Worm (Caenorhabditis elegans): ENCODE measurements around the gene mans-2.

Gene mans-2

DNA sequence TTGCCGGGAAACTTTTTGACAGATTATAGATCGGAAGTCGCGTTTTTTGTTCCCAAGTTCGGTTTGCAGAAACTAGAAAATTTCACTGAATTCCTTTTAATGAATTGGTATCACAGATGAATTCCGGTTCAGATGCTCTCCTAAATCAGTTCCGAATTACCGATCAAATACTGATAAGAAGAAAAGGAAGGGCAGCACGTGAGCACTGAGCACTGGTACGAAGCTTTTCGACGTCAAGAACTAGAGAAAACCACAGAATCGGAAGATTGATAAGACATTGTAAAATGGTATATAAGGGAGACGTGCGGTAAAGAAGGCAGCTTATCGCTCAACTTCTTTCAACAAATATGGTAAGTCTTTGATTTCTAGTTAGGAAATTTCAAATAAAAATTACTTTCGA is 10.1 kb downstream of the mans-2 start, which contains the start of gene cpr-1 (continued):
- no peak for TF ChIP-seq pbrm-1 (GFP tag; IDR thresholded peaks at IDR 0.05)
- no peak for TF ChIP-seq K11D2.4 (GFP tag; IDR thresholded peaks at IDR 0.05)
- TF ChIP-seq him-1 (tag; optimal IDR thresholded peaks at IDR 0.05), result no peak
- TF ChIP-seq madf-3 (GFP tag; IDR thresholded peaks at IDR 0.05), result no peak
- no peak for TF ChIP-seq madf-10 (tag; optimal IDR thresholded peaks at IDR 0.05)
- no peak for TF ChIP-seq C06A6.2 (GFP tag; conservative IDR thresholded peaks at IDR 0.05)
- no peak for TF ChIP-seq sea-2 (GFP tag; IDR thresholded peaks at IDR 0.05)

ce11 chrV:11964723-11965122 is 20.6 kb downstream of the mans-2 start, which contains the start of gene F58H1.7:
Gene F58H1.7 (minus strand): TSS chrV:11964823.
- TF ChIP-seq sea-2 (GFP tag; IDR thresholded peaks at IDR 0.05) (no peak), Y56A3A.18 (GFP tag; IDR thresholded peaks at IDR 0.05) (no peak), Y67H2A.10 (GFP tag; conservative IDR thresholded peaks at IDR 0.05) (no peak), snpc-4 (GFP tag; optimal IDR thresholded peaks at IDR 0.05) (no peak), snpc-4 (tag; optimal IDR thresholded peaks at IDR 0.05) (no peak), ztf-6 (GFP tag; IDR thresholded peaks at IDR 0.05) (no peak), snpc-1.1 (tag; optimal IDR thresholded peaks at IDR 0.05; ENCODE audit: insufficient read depth) (no peak), let-526 (GFP tag; IDR thresholded peaks at IDR 0.05) (no peak), ztf-26 (tag; optimal IDR thresholded peaks at IDR 0.05) (no peak), Y53G8AR.9 (GFP tag; conservative IDR thresholded peaks at IDR 0.05) (no peak), let-607 (tag; optimal IDR thresholded peaks at IDR 0.05) (no peak), ZK185.1 (tag; optimal IDR thresholded peaks at IDR 0.05; ENCODE audit: poor library complexity, severe bottlenecking) (no peak), rpc-1 (optimal IDR thresholded peaks at IDR 0.05) (no peak), rpc-1 (tag; optimal IDR thresholded peaks at IDR 0.05) (no peak), hsf-1 (GFP tag; IDR thresholded peaks at IDR 0.05) (no peak), lir-1 (GFP tag; conservative IDR thresholded peaks at IDR 0.05) (no peak)

ce11 chrV:11960831-11961190 is 24.5 kb downstream of the mans-2 start:
- no peak for TF ChIP-seq F57A8.1 (GFP tag; optimal IDR thresholded peaks at IDR 0.05)
- no peak for TF ChIP-seq hrde-1 (tag; optimal IDR thresholded peaks at IDR 0.05; ENCODE audit: borderline replicate concordance)
- no peak for TF ChIP-seq ZK185.1 (tag; optimal IDR thresholded peaks at IDR 0.05; ENCODE audit: poor library complexity, severe bottlenecking)
- TF ChIP-seq gei-17 (GFP tag; optimal IDR thresholded peaks at IDR 0.05), result no peak
- no peak for TF ChIP-seq repo-1 (tag; optimal IDR thresholded peaks at IDR 0.05)
- no peak for TF ChIP-seq Y56A3A.18 (GFP tag; IDR thresholded peaks at IDR 0.05)
- TF ChIP-seq F55B11.4 (tag; optimal IDR thresholded peaks at IDR 0.05; ENCODE audit: borderline replicate concordance, insufficient read depth), result no peak
- no peak for TF ChIP-seq F23B12.7 (tag; optimal IDR thresholded peaks at IDR 0.05; ENCODE audit: insufficient read depth)
- TF ChIP-seq somi-1 (GFP tag; optimal IDR thresholded peaks at IDR 0.05), result no peak
- TF ChIP-seq D2030.7 (GFP tag; IDR thresholded peaks at IDR 0.05), result no peak
- no peak for TF ChIP-seq lsl-1 (GFP tag; optimal IDR thresholded peaks at IDR 0.05)
- TF ChIP-seq dox-1 (GFP tag; IDR thresholded peaks at IDR 0.05), result no peak

DNA sequence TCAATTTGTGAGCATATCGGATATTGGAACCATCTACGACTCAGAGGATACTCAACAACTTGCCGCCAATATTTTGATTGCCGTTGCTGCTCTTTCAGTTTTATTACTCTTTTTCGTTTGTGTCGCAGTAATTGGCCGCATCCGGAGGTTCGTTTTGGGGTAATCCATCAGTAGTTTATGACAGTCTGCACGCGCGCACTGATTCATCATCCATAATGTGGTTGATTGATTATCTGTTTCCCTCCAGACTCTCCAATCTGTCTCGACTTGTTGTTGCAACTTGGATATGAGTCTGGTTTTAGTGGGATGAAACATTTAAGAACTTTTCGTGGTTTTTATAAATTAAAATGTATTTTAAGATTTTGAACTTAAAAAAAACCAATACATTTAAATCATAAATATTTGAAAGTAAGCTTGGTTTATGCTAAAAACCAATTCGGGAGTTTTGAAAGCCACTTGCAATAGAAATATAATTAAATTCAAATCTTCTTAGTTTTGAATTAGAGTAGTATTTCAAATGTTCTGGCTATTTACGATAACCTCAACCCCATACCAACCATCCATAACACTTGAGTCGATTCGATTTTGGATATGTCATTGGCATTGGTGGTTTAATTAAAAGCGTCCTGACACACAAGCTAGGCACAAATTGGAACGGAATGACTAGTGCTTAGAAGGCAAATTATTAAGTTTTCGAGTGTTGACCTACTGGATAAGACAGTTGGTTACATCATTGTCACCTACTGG is 25.0 kb downstream of the mans-2 start:
- TF ChIP-seq nhr-120 (GFP tag; IDR thresholded peaks at IDR 0.05), result no peak
- no peak for TF ChIP-seq somi-1 (GFP tag; optimal IDR thresholded peaks at IDR 0.05)
- no peak for TF ChIP-seq sptf-2 (GFP tag; optimal IDR thresholded peaks at IDR 0.05)
- no peak for TF ChIP-seq unc-130 (GFP tag; optimal IDR thresholded peaks at IDR 0.05)
- TF ChIP-seq F57C9.4 (tag; optimal IDR thresholded peaks at IDR 0.05), result no peak
- TF ChIP-seq attf-5 (GFP tag; optimal IDR thresholded peaks at IDR 0.05), result no peak
- TF ChIP-seq nfya-1 (tag; optimal IDR thresholded peaks at IDR 0.05; ENCODE audit: borderline replicate concordance, insufficient read depth), result no peak
- TF ChIP-seq sea-2 (GFP tag; IDR thresholded peaks at IDR 0.05), result no peak
- TF ChIP-seq bed-2 (GFP tag; IDR thresholded peaks at IDR 0.05), result no peak
- no peak for TF ChIP-seq pha-4 (tag; optimal IDR thresholded peaks at IDR 0.05)
- no peak for TF ChIP-seq dpl-1 (GFP tag; optimal IDR thresholded peaks at IDR 0.05)
- TF ChIP-seq C06A6.2 (GFP tag; conservative IDR thresholded peaks at IDR 0.05), result no peak
- no peak for TF ChIP-seq dox-1 (GFP tag; IDR thresholded peaks at IDR 0.05)
- TF ChIP-seq mxl-1 (tag; optimal IDR thresholded peaks at IDR 0.05), result no peak
- TF ChIP-seq him-1 (tag; optimal IDR thresholded peaks at IDR 0.05), result no peak
- no peak for TF ChIP-seq ccch-3 (GFP tag; optimal IDR thresholded peaks at IDR 0.05)
